Fruit fly (Drosophila melanogaster) whole organism: ENCODE results near the gene CG4301.

Experiments
- CG8478 ChIP-seq: fragments of >200 bp; optimal IDR thresholded peaks from 2 replicates; lab custom pipeline; 2018; ENCODE audit warnings: inconsistent platforms
- psq ChIP-seq: fragments of >200 bp; optimal IDR thresholded peaks from 2 replicates; lab custom pipeline; 2017
- usp ChIP-seq: fragments of >200 bp; optimal IDR thresholded peaks from 2 replicates; lab custom pipeline; 2017; ENCODE audit warnings: missing biosample characterization, missing genetic modification characterization, mixed read lengths

- TF ChIP-seq psq (lab: Kevin White, UChicago): no peak
- TF ChIP-seq usp: no peak
- no peak for TF ChIP-seq CG8478 (lab: Kevin White, UChicago)
Observed at dm6 chrX:16422466-16423124, 17.3 kb downstream of the CG4301 start, which contains the start of gene hang.
